Worm (Caenorhabditis elegans) whole organism, L1 larva: ENCODE results near the gene Y34B4A.4.

Experiments used
- aha-1 ChIP-seq: fragments of 150-350 bp; optimal IDR thresholded peaks from 2 replicates; lab custom pipeline; 2014; ENCODE audit warnings: missing biosample characterization, missing genetic modification characterization
- ama-1 ChIP-seq: fragments of 150-350 bp; optimal IDR thresholded peaks from 2 replicates; lab custom pipeline; 2014
- elt-3 ChIP-seq, 6 experiments: fragments of 150-350 bp in 1 of 6; sonication (generic microtip); optimal IDR thresholded peaks; 2 replicates each; lab custom pipeline; 2017 to 2018; ENCODE audit warnings: missing biosample characterization in 6 of 6, missing genetic modification characterization in 6 of 6, inconsistent platforms in 1 of 6
- lin-39 ChIP-seq: fragments of 150-350 bp; optimal IDR thresholded peaks from 2 replicates; lab custom pipeline; 2014; ENCODE audit warnings: missing biosample characterization, missing genetic modification reagents, missing genetic modification characterization
- lir-3 ChIP-seq: sonication (generic microtip); optimal IDR thresholded peaks from 2 replicates; lab custom pipeline; 2016; ENCODE audit warnings: mild to moderate bottlenecking, missing genetic modification characterization, moderate library complexity, missing compliant biosample characterization; ENCODE audit not compliant: poor library complexity
- nhr-19 ChIP-seq: fragments of 200-800 bp; sonication (Bioruptor generic); conservative IDR thresholded peaks from 2 replicates; pipeline ENCODE4 v1.3.6; 2022; ENCODE audit warnings: missing genetic modification characterization, missing compliant biosample characterization
- snpc-4 ChIP-seq: fragments of 150-350 bp; optimal IDR thresholded peaks from 2 replicates; lab custom pipeline; 2014; ENCODE audit warnings: missing biosample characterization, missing genetic modification characterization
- swsn-7 ChIP-seq: sonication (generic microtip); optimal IDR thresholded peaks from 2 replicates; lab custom pipeline; 2016; ENCODE audit warnings: missing genetic modification characterization, missing compliant biosample characterization

DNA sequence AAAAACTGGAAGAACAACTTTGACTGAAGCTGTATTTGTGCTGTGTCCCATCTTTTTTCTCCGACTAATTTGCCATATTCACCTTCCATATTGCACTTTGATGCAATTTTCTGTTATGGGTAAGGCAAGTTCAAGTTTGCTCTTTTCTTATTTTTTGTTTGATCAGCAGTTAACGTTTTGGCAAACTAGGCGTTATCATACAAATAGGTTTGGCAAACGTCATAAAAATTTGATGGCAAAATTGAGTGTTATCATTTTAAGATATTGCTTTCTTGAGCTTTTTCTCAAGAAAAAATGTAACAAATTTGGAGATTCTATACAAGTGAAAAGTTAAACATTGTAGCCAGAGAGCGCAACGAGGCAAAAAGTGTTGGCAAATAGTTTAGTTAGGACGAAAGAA, 2.1 kb upstream of the Y34B4A.4 start:
- TF ChIP-seq ama-1 (lab: Kevin White, UChicago) (no peak), swsn-7 (no peak), lir-3 (tag; lab: Kevin White, UChicago) (no peak), snpc-4 (no peak), elt-3 (tag; optimal IDR thresholded peaks at IDR 0.05; lab: Kevin White, UChicago) (no peak), lin-39 (no peak), nhr-19 (GFP tag; lab: Robert Waterston, UW) (no peak), aha-1 (tag; lab: Kevin White, UChicago) (no peak)
